Worm (Caenorhabditis elegans): ENCODE data around the gene gas-1.

ce11 chrX:15569633-15570032 lies 20.6 kb downstream of the gas-1 start:
- no peak for TF ChIP-seq snpc-4 (GFP tag; optimal IDR thresholded peaks at IDR 0.05)
- TF ChIP-seq snpc-4 (tag; optimal IDR thresholded peaks at IDR 0.05) = no peak
- no peak for TF ChIP-seq hmg-20 (GFP tag; IDR thresholded peaks at IDR 0.05)
- TF ChIP-seq Y67H2A.10 (GFP tag; conservative IDR thresholded peaks at IDR 0.05) = no peak
